Worm (Caenorhabditis elegans): ENCODE data around the gene T16A1.4.

DNA sequence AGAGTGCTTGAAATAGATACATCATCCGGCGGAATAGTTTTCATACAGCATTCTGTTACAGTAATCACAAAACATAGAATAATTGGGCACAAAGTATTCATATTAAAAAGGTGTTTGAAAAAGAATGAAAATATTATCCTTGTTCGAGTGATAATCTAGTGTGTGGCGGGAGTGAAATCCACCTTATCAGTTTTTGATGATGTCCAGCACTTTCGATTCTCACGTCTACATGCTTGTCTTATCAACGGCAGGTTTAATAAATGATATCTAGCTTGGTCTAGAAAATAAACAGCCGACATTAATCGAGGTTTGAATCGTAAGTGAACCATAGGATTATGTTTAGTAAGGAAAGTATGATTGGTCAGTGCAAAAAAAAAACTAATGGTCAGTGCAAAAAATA, 28.6 kb downstream of the T16A1.4 start, which contains the start of gene R52.5:
- TF ChIP-seq ztf-4 (tag; optimal IDR thresholded peaks at IDR 0.05) (no peak), nhr-10 (tag; optimal IDR thresholded peaks at IDR 0.05) (no peak), lin-11 (tag; optimal IDR thresholded peaks at IDR 0.05) (no peak), lin-39 (tag; optimal IDR thresholded peaks at IDR 0.05) (no peak)
